Worm (Caenorhabditis elegans) whole organism, late embryonic: ENCODE results near the gene unc-51.

Source experiments
- F13H6.1 ChIP-seq: sonication (generic microtip); optimal IDR thresholded peaks from 2 replicates; lab custom pipeline; 2016; ENCODE audit warnings: missing genetic modification characterization, missing compliant biosample characterization
- ama-1 ChIP-seq: fragments of 150-350 bp; optimal IDR thresholded peaks from 2 replicates; lab custom pipeline; 2014
- ceh-31 ChIP-seq: sonication (generic microtip); optimal IDR thresholded peaks from 2 replicates; lab custom pipeline; 2016; ENCODE audit warnings: missing genetic modification characterization, missing compliant biosample characterization
- ceh-9 ChIP-seq: sonication (generic microtip); optimal IDR thresholded peaks from 2 replicates; lab custom pipeline; 2016; ENCODE audit warnings: mild to moderate bottlenecking, missing genetic modification characterization, inconsistent platforms, missing compliant biosample characterization
- dve-1 ChIP-seq: sonication (generic microtip); optimal IDR thresholded peaks from 2 replicates; lab custom pipeline; 2017; ENCODE audit warnings: antibody characterized with exemption, mild to moderate bottlenecking, missing genetic modification characterization, missing compliant biosample characterization
- fkh-10 ChIP-seq: fragments of 150-350 bp; optimal IDR thresholded peaks from 2 replicates; lab custom pipeline; 2014; ENCODE audit warnings: missing biosample characterization, missing genetic modification reagents, missing genetic modification characterization
- hlh-30 ChIP-seq: sonication (generic microtip); optimal IDR thresholded peaks from 2 replicates; lab custom pipeline; 2017; ENCODE audit warnings: antibody characterized with exemption, missing genetic modification characterization, missing compliant biosample characterization; ENCODE audit not compliant: insufficient read depth
- lin-11 ChIP-seq: fragments of 200-800 bp; sonication (Bioruptor generic); optimal IDR thresholded peaks from 2 replicates; lab custom pipeline; 2018; ENCODE audit warnings: mild to moderate bottlenecking, missing genetic modification characterization, missing compliant biosample characterization
- nfya-1 ChIP-seq: sonication (generic microtip); optimal IDR thresholded peaks from 2 replicates; lab custom pipeline; 2017; ENCODE audit warnings: missing genetic modification characterization, mild to moderate bottlenecking, missing compliant biosample characterization, antibody characterized with exemption, moderate library complexity
- unc-86 ChIP-seq: sonication (generic microtip); optimal IDR thresholded peaks from 2 replicates; lab custom pipeline; 2016; ENCODE audit warnings: missing genetic modification characterization, missing compliant biosample characterization
- zip-5 ChIP-seq: sonication (generic microtip); optimal IDR thresholded peaks from 2 replicates; lab custom pipeline; 2016; ENCODE audit warnings: missing genetic modification characterization, missing compliant biosample characterization

- TF ChIP-seq dve-1 (tag; lab: Kevin White, UChicago) (no peak), lin-11 (tag; lab: Kevin White, UChicago) (no peak), ama-1 (lab: Kevin White, UChicago) (no peak), ceh-31 (tag; lab: Kevin White, UChicago) (no peak), hlh-30 (tag; lab: Kevin White, UChicago) (no peak), F13H6.1 (tag; lab: Kevin White, UChicago) (no peak), zip-5 (tag; lab: Kevin White, UChicago) (no peak), ceh-9 (no peak), fkh-10 (GFP tag; lab: Kevin White, UChicago) (no peak), nfya-1 (no peak), unc-86 (tag; lab: Kevin White, UChicago) (no peak)
Observed at ce11 chrV:20000639-20001038, 3.6 kb downstream of the unc-51 start.
